Fruit fly (Drosophila melanogaster) whole organism: ENCODE measurements around the gene CG31445.

Source experiments
- CG8478 ChIP-seq: fragments of >200 bp; optimal IDR thresholded peaks from 2 replicates; lab custom pipeline; 2018; ENCODE audit warnings: inconsistent platforms
- Dll ChIP-seq: fragments of >200 bp; optimal IDR thresholded peaks from 2 replicates; lab custom pipeline; 2017
- EcR ChIP-seq, 2 experiments: fragments of >200 bp; optimal IDR thresholded peaks; 2 replicates each; lab custom pipeline; 2017; ENCODE audit warnings: missing biosample characterization in 2 of 2, missing genetic modification characterization in 2 of 2, missing genetic modification reagents in 2 of 2
- pan ChIP-seq: fragments of >200 bp; optimal IDR thresholded peaks from 2 replicates; lab custom pipeline; 2017
- psq ChIP-seq: fragments of >200 bp; optimal IDR thresholded peaks from 2 replicates; lab custom pipeline; 2017
- usp ChIP-seq: fragments of >200 bp; optimal IDR thresholded peaks from 2 replicates; lab custom pipeline; 2017; ENCODE audit warnings: missing biosample characterization, missing genetic modification characterization, mixed read lengths

DNA sequence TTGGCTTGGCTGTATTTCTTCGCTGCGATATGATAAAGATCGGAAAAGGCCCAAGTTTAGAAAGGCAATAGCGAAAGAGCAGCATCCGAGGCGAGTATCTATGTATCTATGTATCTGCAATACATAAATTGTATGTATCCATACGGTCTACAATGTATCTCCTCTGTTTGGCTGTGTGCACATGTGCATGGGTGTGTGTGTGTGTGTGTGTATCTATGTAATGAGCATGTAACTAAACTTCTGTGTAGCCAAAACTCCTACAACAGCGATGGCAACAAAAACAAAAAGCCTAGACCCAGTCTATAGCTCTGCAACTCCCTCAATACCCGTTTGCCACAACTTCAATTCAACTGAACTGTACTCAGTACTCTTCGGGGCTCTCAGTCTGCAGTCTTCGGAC lies 34.5 kb downstream of the CG31445 start:
- TF ChIP-seq psq (lab: Kevin White, UChicago) (no peak), usp (GFP tag; lab: Kevin White, UChicago) (no peak), Dll (lab: Kevin White, UChicago) (no peak), CG8478 (lab: Kevin White, UChicago) (no peak), pan (lab: Kevin White, UChicago) (no peak), EcR (GFP tag; optimal IDR thresholded peaks at IDR 0.05; lab: Kevin White, UChicago) (no peak)
